Worm (Caenorhabditis elegans) whole organism, L3 larva: ENCODE measurements around the gene sek-3.

Experiments
- ceh-16 ChIP-seq: sonication (generic microtip); optimal IDR thresholded peaks from 2 replicates; lab custom pipeline; 2017; ENCODE audit warnings: missing biosample characterization, missing genetic modification characterization
- daf-12 ChIP-seq: fragments of 150-350 bp; optimal IDR thresholded peaks from 2 replicates; lab custom pipeline; 2014; ENCODE audit warnings: missing biosample characterization, missing genetic modification reagents, missing genetic modification characterization
- elt-1 ChIP-seq: fragments of 150-350 bp; optimal IDR thresholded peaks from 2 replicates; lab custom pipeline; 2014; ENCODE audit warnings: missing biosample characterization, missing genetic modification characterization
- eor-1 ChIP-seq, 2 experiments: fragments of 150-350 bp; optimal IDR thresholded peaks; 2 replicates each; lab custom pipeline; 2014 to 2018; ENCODE audit warnings: missing biosample characterization in 2 of 2, missing genetic modification characterization in 2 of 2
- fkh-10 ChIP-seq: sonication (generic microtip); optimal IDR thresholded peaks from 2 replicates; lab custom pipeline; 2017; ENCODE audit warnings: missing biosample characterization, missing genetic modification reagents, missing genetic modification characterization
- nhr-12 ChIP-seq: fragments of 150-350 bp; optimal IDR thresholded peaks from 2 replicates; lab custom pipeline; 2014; ENCODE audit warnings: missing biosample characterization, missing genetic modification characterization
- nhr-237 ChIP-seq: fragments of 150-350 bp; optimal IDR thresholded peaks from 2 replicates; lab custom pipeline; 2014; ENCODE audit warnings: missing biosample characterization, missing genetic modification characterization
- nhr-28 ChIP-seq: fragments of 150-350 bp; optimal IDR thresholded peaks from 2 replicates; lab custom pipeline; 2014; ENCODE audit warnings: missing biosample characterization, missing genetic modification characterization
- pqm-1 ChIP-seq: fragments of 150-350 bp; optimal IDR thresholded peaks from 2 replicates; lab custom pipeline; 2017; ENCODE audit warnings: missing biosample characterization, missing genetic modification characterization, inconsistent platforms
- sea-2 ChIP-seq: fragments of 150-350 bp; sonication (generic microtip); optimal IDR thresholded peaks from 4 replicates; lab custom pipeline; 2014; ENCODE audit warnings: missing biosample characterization, missing genetic modification reagents, missing genetic modification characterization
- unc-39 ChIP-seq: sonication (generic microtip); optimal IDR thresholded peaks from 4 replicates; lab custom pipeline; 2017; ENCODE audit warnings: missing biosample characterization, missing genetic modification characterization
- unc-62 ChIP-seq: fragments of 150-350 bp; sonication (generic microtip); optimal IDR thresholded peaks from 4 replicates; lab custom pipeline; 2014; ENCODE audit warnings: missing biosample characterization, missing genetic modification reagents, missing genetic modification characterization
- zag-1 ChIP-seq: fragments of 150-350 bp; optimal IDR thresholded peaks from 2 replicates; lab custom pipeline; 2014; ENCODE audit warnings: missing biosample characterization, missing genetic modification characterization
- ztf-4 ChIP-seq: fragments of 150-350 bp; optimal IDR thresholded peaks from 2 replicates; lab custom pipeline; 2014; ENCODE audit warnings: missing biosample characterization, missing genetic modification characterization

DNA sequence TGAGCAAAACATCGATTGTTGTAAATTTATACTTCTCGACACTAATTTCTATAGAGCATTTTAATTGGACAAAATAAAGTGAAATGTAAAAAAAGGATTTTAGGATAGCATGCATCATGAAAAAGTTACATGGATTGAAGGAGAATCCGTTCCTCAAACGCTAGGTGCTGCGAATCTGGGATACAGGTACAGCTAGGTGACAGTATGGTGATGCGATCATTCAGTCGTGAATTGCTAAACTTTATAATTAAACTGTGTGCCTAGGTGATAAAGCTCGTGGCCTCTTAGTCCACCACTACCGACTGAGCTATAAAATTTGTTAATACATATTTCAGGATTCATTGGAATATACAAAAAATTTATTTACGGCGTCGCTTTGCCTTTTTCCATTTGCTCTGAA, 48.9 kb downstream of the sek-3 start:
- no peak for TF ChIP-seq unc-62 (GFP tag; lab: Kevin White, UChicago)
- TF ChIP-seq elt-1 (tag; lab: Kevin White, UChicago), result no peak
- TF ChIP-seq ceh-16 (tag; lab: Kevin White, UChicago), result no peak
- TF ChIP-seq nhr-237, result no peak
- TF ChIP-seq nhr-12, result no peak
- no peak for TF ChIP-seq fkh-10 (GFP tag; lab: Kevin White, UChicago)
- no peak for TF ChIP-seq nhr-28 (tag; lab: Kevin White, UChicago)
- TF ChIP-seq eor-1 (tag; optimal IDR thresholded peaks at IDR 0.05; lab: Kevin White, UChicago), result no peak
- TF ChIP-seq pqm-1 (tag; lab: Kevin White, UChicago), result no peak
- no peak for TF ChIP-seq ztf-4 (tag; lab: Kevin White, UChicago)
- no peak for TF ChIP-seq unc-39 (tag; lab: Kevin White, UChicago)
- no peak for TF ChIP-seq sea-2 (GFP tag; lab: Kevin White, UChicago)
- no peak for TF ChIP-seq zag-1 (tag; lab: Kevin White, UChicago)
- no peak for TF ChIP-seq daf-12 (tag; lab: Kevin White, UChicago)
